Fruit fly (Drosophila melanogaster) whole organism, adult: ENCODE measurements around the gene CG6094.

Experiments used
- CG11617 ChIP-seq: fragments of 200-800 bp; sonication (Bioruptor generic); optimal IDR thresholded peaks from 2 replicates; lab custom pipeline; 2017; ENCODE audit warnings: mild to moderate bottlenecking, missing biosample characterization, missing genetic modification reagents, missing genetic modification characterization
- CG12768 ChIP-seq: fragments of 200-800 bp; sonication (Bioruptor generic); optimal IDR thresholded peaks from 2 replicates; lab custom pipeline; 2017; ENCODE audit warnings: missing biosample characterization, missing genetic modification characterization, mild to moderate bottlenecking, moderate library complexity, missing genetic modification reagents
- CG14711 ChIP-seq: fragments of 200-800 bp; sonication (Bioruptor generic); optimal IDR thresholded peaks from 2 replicates; lab custom pipeline; 2018; ENCODE audit warnings: missing biosample characterization, mild to moderate bottlenecking, missing genetic modification characterization, moderate library complexity
- CG1620 ChIP-seq: fragments of 200-800 bp; sonication (Bioruptor generic); optimal IDR thresholded peaks from 2 replicates; lab custom pipeline; 2016; ENCODE audit warnings: missing biosample characterization, missing genetic modification characterization
- CG33017 ChIP-seq: fragments of 200-800 bp; sonication (Bioruptor generic); optimal IDR thresholded peaks from 2 replicates; lab custom pipeline; 2018; ENCODE audit warnings: missing biosample characterization, mild to moderate bottlenecking, missing genetic modification characterization, moderate library complexity
- CG5204 ChIP-seq: fragments of 200-800 bp; sonication (Bioruptor generic); optimal IDR thresholded peaks from 2 replicates; lab custom pipeline; 2016; ENCODE audit warnings: missing biosample characterization, missing genetic modification characterization
- CG7045 ChIP-seq: fragments of 200-800 bp; sonication (Bioruptor generic); optimal IDR thresholded peaks from 2 replicates; lab custom pipeline; 2017; ENCODE audit warnings: missing biosample characterization, mild to moderate bottlenecking, missing genetic modification characterization
- CG7101 ChIP-seq: fragments of 200-800 bp; sonication (Bioruptor generic); optimal IDR thresholded peaks from 2 replicates; lab custom pipeline; 2018; ENCODE audit warnings: missing biosample characterization, mild to moderate bottlenecking, missing genetic modification characterization, moderate library complexity
- Clk ChIP-seq: fragments of 200-800 bp; sonication (Bioruptor generic); optimal IDR thresholded peaks from 2 replicates; lab custom pipeline; 2017; ENCODE audit warnings: missing biosample characterization, missing genetic modification characterization
- Crg-1 ChIP-seq: fragments of 200-800 bp; sonication (Bioruptor generic); optimal IDR thresholded peaks from 2 replicates; lab custom pipeline; 2016; ENCODE audit warnings: missing biosample characterization, missing genetic modification characterization
- Hr96 ChIP-seq: fragments of 200-800 bp; sonication (Bioruptor generic); optimal IDR thresholded peaks from 2 replicates; lab custom pipeline; 2016; ENCODE audit warnings: missing biosample characterization, missing genetic modification characterization
- Mnt ChIP-seq: fragments of 200-800 bp; sonication (Bioruptor generic); optimal IDR thresholded peaks from 2 replicates; lab custom pipeline; 2016; ENCODE audit warnings: missing biosample characterization, mild to moderate bottlenecking, missing genetic modification characterization
- bab1 ChIP-seq: fragments of 200-800 bp; sonication (Bioruptor generic); optimal IDR thresholded peaks from 3 replicates; lab custom pipeline; 2019; ENCODE audit warnings: missing biosample characterization, mild to moderate bottlenecking, missing genetic modification characterization, moderate library complexity
- cic ChIP-seq: fragments of 200-800 bp; sonication (Bioruptor generic); optimal IDR thresholded peaks from 2 replicates; lab custom pipeline; 2017; ENCODE audit warnings: missing biosample characterization, mild to moderate bottlenecking, missing genetic modification characterization, moderate library complexity
- cnc ChIP-seq, 2 experiments: fragments of >200 bp; optimal IDR thresholded peaks; 2 replicates each; lab custom pipeline; 2017
- kay ChIP-seq: fragments of 200-800 bp; sonication (Bioruptor generic); peaks from one replicate; lab custom pipeline; 2016; ENCODE audit warnings: missing biosample characterization, missing genetic modification characterization, borderline replicate concordance
- ovo ChIP-seq: fragments of 200-800 bp; sonication (Bioruptor generic); optimal IDR thresholded peaks from 2 replicates; lab custom pipeline; 2016; ENCODE audit warnings: missing biosample characterization, missing genetic modification characterization
- pad ChIP-seq: fragments of 200-800 bp; sonication (Bioruptor generic); optimal IDR thresholded peaks from 3 replicates; lab custom pipeline; 2017; ENCODE audit warnings: missing biosample characterization, missing genetic modification characterization, mild to moderate bottlenecking, moderate library complexity, missing genetic modification reagents
- tj ChIP-seq: fragments of 200-800 bp; sonication (Bioruptor generic); optimal IDR thresholded peaks from 3 replicates; lab custom pipeline; 2017; ENCODE audit warnings: missing biosample characterization, mild to moderate bottlenecking, missing genetic modification characterization, moderate library complexity
- toe ChIP-seq: fragments of 200-800 bp; sonication (Bioruptor generic); optimal IDR thresholded peaks from 2 replicates; lab custom pipeline; 2016; ENCODE audit warnings: missing biosample characterization, missing genetic modification characterization

Gene CG6094

DNA sequence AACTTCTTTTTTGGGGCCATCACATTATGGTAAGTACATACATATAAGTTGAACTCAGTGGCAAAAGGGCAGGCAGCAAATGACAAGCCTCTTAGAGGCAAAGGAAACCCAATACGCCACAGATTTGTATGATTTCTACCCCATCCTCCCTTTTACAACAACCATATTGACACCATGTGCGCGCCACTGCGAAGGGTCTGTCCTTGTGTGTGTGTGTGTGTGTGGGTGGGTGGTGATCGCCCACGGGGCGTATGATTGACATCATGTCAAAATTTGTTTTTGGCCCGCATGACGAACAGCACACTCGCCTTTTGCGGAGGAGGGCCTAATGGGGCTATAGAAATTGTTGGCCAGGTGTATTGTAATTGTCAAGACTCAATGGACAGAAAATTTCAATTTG lies 7.3 kb upstream of the CG6094 start:
- no peak for TF ChIP-seq ovo
- TF ChIP-seq tj (GFP tag; lab: Kevin White, UChicago), result no peak
- no peak for TF ChIP-seq CG14711 (tag; lab: Kevin White, UChicago)
- no peak for TF ChIP-seq CG7045
- no peak for TF ChIP-seq CG33017 (tag; lab: Kevin White, UChicago)
- TF ChIP-seq CG1620 (GFP tag; lab: Kevin White, UChicago), result no peak
- TF ChIP-seq pad (GFP tag; lab: Kevin White, UChicago), result no peak
- TF ChIP-seq CG12768 (GFP tag; lab: Kevin White, UChicago), result no peak
- no peak for TF ChIP-seq cnc (optimal IDR thresholded peaks at IDR 0.05; lab: Kevin White, UChicago)
- TF ChIP-seq bab1 (GFP tag; lab: Kevin White, UChicago), result no peak
- TF ChIP-seq CG7101 (tag; lab: Kevin White, UChicago), result no peak
- no peak for TF ChIP-seq Hr96 (GFP tag; lab: Kevin White, UChicago)
- no peak for TF ChIP-seq Clk (GFP tag; lab: Kevin White, UChicago)
- TF ChIP-seq cic (GFP tag; lab: Kevin White, UChicago), result no peak

DNA sequence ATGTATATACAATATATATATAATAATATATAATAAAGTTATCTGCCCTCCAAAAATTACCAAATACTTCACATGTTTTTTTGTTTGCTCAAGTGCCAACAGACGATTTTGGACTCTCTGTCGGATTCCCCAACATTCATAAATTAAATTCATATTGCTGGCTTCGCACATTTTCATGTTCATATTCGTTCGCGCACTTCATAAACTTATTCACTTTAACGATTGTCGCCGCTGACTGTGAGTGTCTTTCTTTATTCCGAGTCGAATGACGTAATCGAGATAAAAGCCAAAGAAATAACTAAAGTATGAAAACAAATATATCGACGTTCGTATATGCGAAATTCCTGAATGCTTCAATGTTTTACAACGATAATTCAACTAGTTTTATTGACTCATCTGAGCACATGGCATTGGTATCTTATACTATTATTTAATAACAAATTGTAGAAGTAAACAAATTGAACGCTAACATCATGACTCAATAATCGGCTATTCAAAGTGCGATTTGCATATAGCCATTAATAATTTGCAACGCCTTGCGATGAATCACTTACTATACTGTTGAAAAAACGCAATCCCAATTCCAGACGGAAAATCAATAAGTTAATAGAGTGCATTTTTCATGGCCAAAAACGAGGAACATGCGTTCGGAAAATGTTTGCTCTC lies 6.4 kb upstream of the CG6094 start:
- TF ChIP-seq ovo (no peak), Mnt (GFP tag; lab: Kevin White, UChicago) (peak; percentile 21), tj (GFP tag; lab: Kevin White, UChicago) (peak; percentile 67), kay (GFP tag; lab: Kevin White, UChicago) (peak; percentile 95)

- peak; percentile 26 for TF ChIP-seq cic (GFP tag; lab: Kevin White, UChicago)
- TF ChIP-seq bab1 (GFP tag; lab: Kevin White, UChicago), result no peak
- no peak for TF ChIP-seq CG12768 (GFP tag; lab: Kevin White, UChicago)
- no peak for TF ChIP-seq CG14711 (tag; lab: Kevin White, UChicago)
- peak; percentile 75 for TF ChIP-seq kay (GFP tag; lab: Kevin White, UChicago)
- peak; percentile 11 for TF ChIP-seq Mnt (GFP tag; lab: Kevin White, UChicago)
Observed at dm6 chr2L:10502244-10502643, 4.6 kb upstream of the CG6094 start.

- no peak for TF ChIP-seq ovo
- TF ChIP-seq CG33017 (tag; lab: Kevin White, UChicago), result no peak
- no peak for TF ChIP-seq Crg-1 (GFP tag; lab: Kevin White, UChicago)
- no peak for TF ChIP-seq CG1620 (GFP tag; lab: Kevin White, UChicago)
- no peak for TF ChIP-seq cic (GFP tag; lab: Kevin White, UChicago)
- TF ChIP-seq Mnt (GFP tag; lab: Kevin White, UChicago), result no peak
- TF ChIP-seq CG14711 (tag; lab: Kevin White, UChicago), result no peak
- TF ChIP-seq Clk (GFP tag; lab: Kevin White, UChicago), result no peak
- no peak for TF ChIP-seq CG12768 (GFP tag; lab: Kevin White, UChicago)
- TF ChIP-seq CG7101 (tag; lab: Kevin White, UChicago), result no peak
- no peak for TF ChIP-seq CG11617 (GFP tag; lab: Kevin White, UChicago)
- no peak for TF ChIP-seq cnc (optimal IDR thresholded peaks at IDR 0.05; lab: Kevin White, UChicago)
- TF ChIP-seq toe (GFP tag; lab: Kevin White, UChicago), result no peak
- TF ChIP-seq bab1 (GFP tag; lab: Kevin White, UChicago), result no peak
Observed at dm6 chr2L:10502862-10503261, 4.0 kb upstream of the CG6094 start.

DNA sequence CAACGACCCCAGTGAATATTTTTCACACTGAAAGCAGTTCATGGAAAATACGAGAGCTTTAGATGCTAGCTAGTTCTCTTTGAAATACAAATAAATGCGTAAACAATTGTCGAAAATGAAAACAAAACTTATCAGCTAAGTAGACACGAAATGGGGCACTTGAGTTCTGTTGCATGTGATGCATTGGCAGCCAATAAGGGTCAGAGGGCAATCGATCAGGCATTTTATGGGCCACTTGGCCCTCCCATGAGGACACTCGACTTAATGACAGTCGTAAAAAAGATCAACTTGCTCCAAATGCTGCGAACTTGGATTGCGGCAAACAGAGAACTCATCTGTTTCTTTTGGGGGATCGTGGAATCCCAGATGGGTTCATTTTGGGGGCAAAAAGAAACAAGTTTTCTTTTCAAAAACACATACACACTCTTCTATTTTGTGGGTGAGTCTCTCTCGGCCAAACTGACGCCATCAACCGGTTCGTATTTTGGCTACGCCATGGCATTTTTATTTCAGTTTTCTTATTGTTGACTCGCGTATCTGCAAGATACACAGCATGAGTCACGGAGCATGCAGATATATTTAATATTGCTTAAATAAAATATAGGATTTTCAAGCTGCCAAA lies 3.4 kb upstream of the CG6094 start:
- TF ChIP-seq tj (GFP tag; lab: Kevin White, UChicago) (no peak), Hr96 (GFP tag; lab: Kevin White, UChicago) (no peak), bab1 (GFP tag; lab: Kevin White, UChicago) (no peak), CG33017 (tag; lab: Kevin White, UChicago) (no peak), ovo (no peak), cnc (optimal IDR thresholded peaks at IDR 0.05; lab: Kevin White, UChicago) (no peak), pad (GFP tag; lab: Kevin White, UChicago) (no peak), CG5204 (GFP tag; lab: Kevin White, UChicago) (no peak), cic (GFP tag; lab: Kevin White, UChicago) (no peak), Crg-1 (GFP tag; lab: Kevin White, UChicago) (no peak), CG7045 (no peak)

- TF ChIP-seq cic (GFP tag; lab: Kevin White, UChicago) (no peak), cnc (optimal IDR thresholded peaks at IDR 0.05; lab: Kevin White, UChicago) (no peak), kay (GFP tag; lab: Kevin White, UChicago) (no peak), CG12768 (GFP tag; lab: Kevin White, UChicago) (no peak), pad (GFP tag; lab: Kevin White, UChicago) (no peak), CG7101 (tag; lab: Kevin White, UChicago) (no peak), tj (GFP tag; lab: Kevin White, UChicago) (no peak), CG7045 (no peak), Crg-1 (GFP tag; lab: Kevin White, UChicago) (no peak)
Observed at dm6 chr2L:10504895-10505294, 2.0 kb upstream of the CG6094 start.
